Worm (Caenorhabditis elegans) whole organism, L2 larva: Measurements from ENCODE around the gene F41C3.8.

Experiments
- R02D3.7 ChIP-seq: fragments of 150-350 bp; optimal IDR thresholded peaks from 2 replicates; lab custom pipeline; 2014; ENCODE audit warnings: missing biosample characterization, missing genetic modification characterization
- ceh-82 ChIP-seq: fragments of 150-350 bp; optimal IDR thresholded peaks from 2 replicates; lab custom pipeline; 2014; ENCODE audit warnings: missing biosample characterization, missing genetic modification characterization
- fos-1 ChIP-seq: fragments of 150-350 bp; optimal IDR thresholded peaks from 2 replicates; lab custom pipeline; 2014; ENCODE audit warnings: missing biosample characterization, missing genetic modification characterization
- lin-13 ChIP-seq: fragments of 150-350 bp; optimal IDR thresholded peaks from 2 replicates; lab custom pipeline; 2014; ENCODE audit warnings: missing biosample characterization, missing genetic modification reagents, missing genetic modification characterization
- mdl-1 ChIP-seq, 2 experiments: fragments of 150-350 bp in 1 of 2; sonication (generic microtip) in 1 of 2; optimal IDR thresholded peaks; 2 replicates each; lab custom pipeline; 2017; ENCODE audit warnings: missing biosample characterization in 2 of 2, missing genetic modification characterization in 2 of 2
- nhr-11 ChIP-seq: fragments of 150-350 bp; optimal IDR thresholded peaks from 2 replicates; lab custom pipeline; 2014; ENCODE audit warnings: missing biosample characterization, missing genetic modification characterization

ce11 chrII:4710813-4711212, 5.0 kb upstream of the F41C3.8 start:
- TF ChIP-seq mdl-1 (tag; optimal IDR thresholded peaks at IDR 0.05; lab: Kevin White, UChicago) = no peak
- TF ChIP-seq ceh-82 (tag; lab: Kevin White, UChicago) = no peak
- TF ChIP-seq nhr-11 (tag; lab: Kevin White, UChicago) = no peak
- no peak for TF ChIP-seq fos-1
- TF ChIP-seq R02D3.7 (tag; lab: Kevin White, UChicago) = no peak
- no peak for TF ChIP-seq lin-13 (GFP tag; lab: Kevin White, UChicago)
